Worm (Caenorhabditis elegans): ENCODE measurements around the gene pdi-2.

- no peak for TF ChIP-seq him-1 (tag; optimal IDR thresholded peaks at IDR 0.05)
- TF ChIP-seq dao-5 (tag; optimal IDR thresholded peaks at IDR 0.05), result no peak
These were observed 26.1 kb downstream of the pdi-2 start, which contains the start of gene C07A12.18 for ce11 chrX:4549853-4550596.
